Worm (Caenorhabditis elegans) whole organism, early embryonic: Measurements from ENCODE around the gene ins-31.
"Not testable (repeated sequence)": the region's sequence is repeated elsewhere in the genome, so short reads cannot be mapped to it uniquely, and the experiment has no call there.

Source experiments
- aly-1 ChIP-seq: sonication (generic microtip); optimal IDR thresholded peaks from 2 replicates; lab custom pipeline; 2016; ENCODE audit warnings: missing genetic modification characterization, missing compliant biosample characterization
- ama-1 ChIP-seq: fragments of 150-350 bp; optimal IDR thresholded peaks from 2 replicates; lab custom pipeline; 2014
- ets-7 ChIP-seq: sonication (generic microtip); optimal IDR thresholded peaks from 2 replicates; lab custom pipeline; 2016; ENCODE audit warnings: missing genotype, missing genetic modification characterization, missing compliant biosample characterization
- tbx-11 ChIP-seq: fragments of 200-800 bp; sonication (Bioruptor generic); IDR thresholded peaks from 2 replicates; pipeline ENCODE4 v1.3.6; 2022; ENCODE audit warnings: missing genetic modification characterization, missing compliant biosample characterization
- tbx-37 ChIP-seq: fragments of 200-800 bp; sonication (Bioruptor generic); conservative IDR thresholded peaks from 2 replicates; pipeline ENCODE4 v1.3.6; 2022; ENCODE audit warnings: missing genetic modification reagents, missing genetic modification characterization, missing compliant biosample characterization

DNA sequence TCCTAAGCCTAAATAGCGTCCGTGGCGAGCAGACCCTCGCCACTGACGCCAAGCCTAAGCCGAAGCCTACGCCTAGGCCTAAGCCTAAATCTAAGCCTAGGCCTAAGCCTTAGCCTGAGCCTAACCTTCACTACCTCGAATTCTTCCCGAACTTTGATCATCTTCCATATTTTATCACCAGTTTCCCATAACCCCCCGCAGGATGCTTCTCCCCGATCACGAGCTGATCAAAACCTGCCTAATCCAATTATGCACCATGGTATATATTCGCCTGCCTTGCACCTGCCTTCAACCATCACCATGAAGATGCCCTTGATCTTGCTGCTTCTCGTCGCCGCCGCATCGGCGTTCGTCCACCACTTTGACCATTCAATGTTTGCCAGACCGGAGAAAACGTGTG is at the start of gene ins-31:
- TF ChIP-seq ama-1 (lab: Kevin White, UChicago); aly-1 (tag; lab: Kevin White, UChicago); tbx-37; ets-7 (tag; lab: Kevin White, UChicago); tbx-11: not testable (repeated sequence)
